Worm (Caenorhabditis elegans) whole organism, L3 larva: ENCODE results near the gene F07F6.7.

ENCODE experiments used
- ama-1 ChIP-seq: fragments of 150-350 bp; optimal IDR thresholded peaks from 2 replicates; lab custom pipeline; 2018
- ceh-82 ChIP-seq: fragments of 150-350 bp; optimal IDR thresholded peaks from 2 replicates; lab custom pipeline; 2014; ENCODE audit warnings: missing biosample characterization, missing genetic modification characterization
- egl-27 ChIP-seq: sonication (generic microtip); optimal IDR thresholded peaks from 4 replicates; lab custom pipeline; 2017; ENCODE audit warnings: missing biosample characterization, missing genetic modification reagents, missing genetic modification characterization
- elt-2 ChIP-seq: sonication (generic microtip); optimal IDR thresholded peaks from 2 replicates; lab custom pipeline; 2016; ENCODE audit warnings: missing genetic modification reagents, mild to moderate bottlenecking, missing genetic modification characterization, missing compliant biosample characterization
- nhr-28 ChIP-seq: fragments of 150-350 bp; optimal IDR thresholded peaks from 2 replicates; lab custom pipeline; 2014; ENCODE audit warnings: missing biosample characterization, missing genetic modification characterization
- snpc-4 ChIP-seq: fragments of 150-350 bp; optimal IDR thresholded peaks from 2 replicates; lab custom pipeline; 2014; ENCODE audit warnings: missing biosample characterization, missing genetic modification characterization
- unc-62 ChIP-seq: fragments of 150-350 bp; sonication (generic microtip); optimal IDR thresholded peaks from 4 replicates; lab custom pipeline; 2014; ENCODE audit warnings: missing biosample characterization, missing genetic modification reagents, missing genetic modification characterization

ce11 chrII:5455650-5456355 lies 32.1 kb upstream of the F07F6.7 start, which contains the start of gene daz-1:
- TF ChIP-seq ama-1 (lab: Kevin White, UChicago) = no peak
- no peak for TF ChIP-seq egl-27 (tag; lab: Kevin White, UChicago)
- TF ChIP-seq ceh-82 (tag; lab: Kevin White, UChicago) = no peak
- TF ChIP-seq snpc-4 (tag; lab: Kevin White, UChicago) = no peak
- TF ChIP-seq unc-62 (GFP tag; lab: Kevin White, UChicago) = no peak
- TF ChIP-seq elt-2 = no peak
- no peak for TF ChIP-seq nhr-28 (tag; lab: Kevin White, UChicago)
